Worm (Caenorhabditis elegans) whole organism, L3 larva: ENCODE data around the gene ttr-47.
"Not testable (repeated sequence)": the region's sequence is repeated elsewhere in the genome, so short reads cannot be mapped to it uniquely, and the experiment has no call there.

ENCODE experiments used
- ZK546.5 ChIP-seq: sonication (generic microtip); optimal IDR thresholded peaks from 2 replicates; lab custom pipeline; 2017; ENCODE audit warnings: missing biosample characterization, missing genetic modification characterization
- aly-2 ChIP-seq: fragments of 150-350 bp; optimal IDR thresholded peaks from 2 replicates; lab custom pipeline; 2014; ENCODE audit warnings: missing biosample characterization, missing genetic modification characterization
- ceh-16 ChIP-seq: sonication (generic microtip); optimal IDR thresholded peaks from 2 replicates; lab custom pipeline; 2017; ENCODE audit warnings: missing biosample characterization, missing genetic modification characterization
- ceh-28 ChIP-seq: fragments of 150-350 bp; optimal IDR thresholded peaks from 2 replicates; lab custom pipeline; 2014; ENCODE audit warnings: missing biosample characterization, missing genetic modification reagents, missing genetic modification characterization
- ceh-82 ChIP-seq: fragments of 150-350 bp; optimal IDR thresholded peaks from 2 replicates; lab custom pipeline; 2014; ENCODE audit warnings: missing biosample characterization, missing genetic modification characterization
- daf-12 ChIP-seq: fragments of 150-350 bp; optimal IDR thresholded peaks from 2 replicates; lab custom pipeline; 2014; ENCODE audit warnings: missing biosample characterization, missing genetic modification reagents, missing genetic modification characterization
- egl-27 ChIP-seq: sonication (generic microtip); optimal IDR thresholded peaks from 4 replicates; lab custom pipeline; 2017; ENCODE audit warnings: missing biosample characterization, missing genetic modification reagents, missing genetic modification characterization
- egl-5 ChIP-seq: fragments of 150-350 bp; optimal IDR thresholded peaks from 2 replicates; lab custom pipeline; 2017; ENCODE audit warnings: missing biosample characterization, missing genetic modification reagents, missing genetic modification characterization, inconsistent platforms
- elt-1 ChIP-seq: fragments of 150-350 bp; optimal IDR thresholded peaks from 2 replicates; lab custom pipeline; 2014; ENCODE audit warnings: missing biosample characterization, missing genetic modification characterization
- elt-2 ChIP-seq: sonication (generic microtip); optimal IDR thresholded peaks from 2 replicates; lab custom pipeline; 2016; ENCODE audit warnings: missing genetic modification reagents, mild to moderate bottlenecking, missing genetic modification characterization, missing compliant biosample characterization
- elt-3 ChIP-seq, 3 experiments: fragments of 150-350 bp in 1 of 3; sonication (generic microtip) in 2 of 3; optimal IDR thresholded peaks; 2 replicates in 2 of 3; 4 replicates in 1 of 3; lab custom pipeline; 2014 to 2017; ENCODE audit warnings: missing biosample characterization in 3 of 3, missing genetic modification characterization in 3 of 3
- eor-1 ChIP-seq, 2 experiments: fragments of 150-350 bp; optimal IDR thresholded peaks; 2 replicates each; lab custom pipeline; 2014 to 2018; ENCODE audit warnings: missing biosample characterization in 2 of 2, missing genetic modification characterization in 2 of 2
- fkh-10 ChIP-seq: sonication (generic microtip); optimal IDR thresholded peaks from 2 replicates; lab custom pipeline; 2017; ENCODE audit warnings: missing biosample characterization, missing genetic modification reagents, missing genetic modification characterization
- fos-1 ChIP-seq: fragments of 150-350 bp; optimal IDR thresholded peaks from 2 replicates; lab custom pipeline; 2014; ENCODE audit warnings: missing biosample characterization, missing genetic modification characterization
- jun-1 ChIP-seq: fragments of 150-350 bp; optimal IDR thresholded peaks from 2 replicates; lab custom pipeline; 2014; ENCODE audit warnings: missing biosample characterization, missing genetic modification reagents, missing genetic modification characterization
- lin-39 ChIP-seq: fragments of 150-350 bp; optimal IDR thresholded peaks from 2 replicates; lab custom pipeline; 2018; ENCODE audit warnings: missing biosample characterization, missing genetic modification reagents, missing genetic modification characterization
- lsy-12 ChIP-seq: sonication (generic microtip); optimal IDR thresholded peaks from 2 replicates; lab custom pipeline; 2016; ENCODE audit warnings: mild to moderate bottlenecking, missing genetic modification characterization, missing compliant biosample characterization
- mdl-1 ChIP-seq: fragments of 150-350 bp; optimal IDR thresholded peaks from 2 replicates; lab custom pipeline; 2014; ENCODE audit warnings: missing biosample characterization, missing genetic modification characterization
- mml-1 ChIP-seq: fragments of 150-350 bp; sonication (generic microtip); optimal IDR thresholded peaks from 3 replicates; lab custom pipeline; 2014; ENCODE audit warnings: missing biosample characterization, missing genetic modification characterization
- nfya-1 ChIP-seq: sonication (generic microtip); optimal IDR thresholded peaks from 2 replicates; lab custom pipeline; 2017; ENCODE audit warnings: missing genetic modification characterization, mild to moderate bottlenecking, missing compliant biosample characterization, antibody characterized with exemption, moderate library complexity; ENCODE audit not compliant: insufficient read depth
- nhr-11 ChIP-seq: fragments of 150-350 bp; optimal IDR thresholded peaks from 2 replicates; lab custom pipeline; 2014; ENCODE audit warnings: missing biosample characterization, missing genetic modification characterization
- nhr-23 ChIP-seq: fragments of 150-350 bp; optimal IDR thresholded peaks from 2 replicates; lab custom pipeline; 2014; ENCODE audit warnings: missing biosample characterization, missing genetic modification reagents, missing genetic modification characterization
- nhr-237 ChIP-seq: fragments of 150-350 bp; optimal IDR thresholded peaks from 2 replicates; lab custom pipeline; 2014; ENCODE audit warnings: missing biosample characterization, missing genetic modification characterization
- nhr-28 ChIP-seq: fragments of 150-350 bp; optimal IDR thresholded peaks from 2 replicates; lab custom pipeline; 2014; ENCODE audit warnings: missing biosample characterization, missing genetic modification characterization
- nhr-43 ChIP-seq: sonication (generic microtip); optimal IDR thresholded peaks from 2 replicates; lab custom pipeline; 2016; ENCODE audit warnings: mild to moderate bottlenecking, missing genetic modification characterization, missing compliant biosample characterization; ENCODE audit not compliant: poor library complexity, severe bottlenecking
- nhr-67 ChIP-seq: fragments of 150-350 bp; optimal IDR thresholded peaks from 2 replicates; lab custom pipeline; 2014; ENCODE audit warnings: missing biosample characterization, missing genetic modification characterization
- nhr-76 ChIP-seq: fragments of 150-350 bp; sonication (generic microtip); optimal IDR thresholded peaks from 5 replicates; lab custom pipeline; 2014; ENCODE audit warnings: missing biosample characterization, missing genetic modification characterization
- pha-4 ChIP-seq: fragments of 150-350 bp; optimal IDR thresholded peaks from 2 replicates; lab custom pipeline; 2014; ENCODE audit warnings: missing biosample characterization, missing genetic modification reagents, missing genetic modification characterization
- pqm-1 ChIP-seq: fragments of 150-350 bp; optimal IDR thresholded peaks from 2 replicates; lab custom pipeline; 2017; ENCODE audit warnings: missing biosample characterization, missing genetic modification characterization, inconsistent platforms
- sea-2 ChIP-seq: fragments of 150-350 bp; sonication (generic microtip); optimal IDR thresholded peaks from 4 replicates; lab custom pipeline; 2014; ENCODE audit warnings: missing biosample characterization, missing genetic modification reagents, missing genetic modification characterization
- skn-1 ChIP-seq: fragments of 150-350 bp; optimal IDR thresholded peaks from 2 replicates; lab custom pipeline; 2014; ENCODE audit warnings: missing biosample characterization, missing genetic modification characterization
- snpc-4 ChIP-seq: fragments of 150-350 bp; optimal IDR thresholded peaks from 2 replicates; lab custom pipeline; 2014; ENCODE audit warnings: missing biosample characterization, missing genetic modification characterization
- tbx-2 ChIP-seq: sonication (generic microtip); optimal IDR thresholded peaks from 2 replicates; lab custom pipeline; 2016; ENCODE audit warnings: mild to moderate bottlenecking, missing genetic modification characterization, missing compliant biosample characterization
- unc-62 ChIP-seq: fragments of 150-350 bp; sonication (generic microtip); optimal IDR thresholded peaks from 4 replicates; lab custom pipeline; 2014; ENCODE audit warnings: missing biosample characterization, missing genetic modification reagents, missing genetic modification characterization
- ztf-11 ChIP-seq: fragments of 150-350 bp; optimal IDR thresholded peaks from 2 replicates; lab custom pipeline; 2014; ENCODE audit warnings: missing biosample characterization, missing genetic modification characterization
- ztf-4 ChIP-seq: fragments of 150-350 bp; optimal IDR thresholded peaks from 2 replicates; lab custom pipeline; 2014; ENCODE audit warnings: missing biosample characterization, missing genetic modification characterization

ttr-47 gene

ce11 chrV:8922781-8923180 is at the start of gene ttr-47:
ttr-47 (plus strand) TSS chrV:8923088.
- no peak for TF ChIP-seq elt-1 (tag; lab: Kevin White, UChicago)
- no peak for TF ChIP-seq ZK546.5 (tag; lab: Kevin White, UChicago)
- no peak for TF ChIP-seq nhr-43
- TF ChIP-seq pha-4 (tag; lab: Kevin White, UChicago) = peak; percentile 20
- peak; percentile 25 for TF ChIP-seq nfya-1 (tag; lab: Kevin White, UChicago)
- peak; percentile 36 for TF ChIP-seq pqm-1
- no peak for TF ChIP-seq jun-1 (tag; lab: Kevin White, UChicago)
- peak; percentile 65 for TF ChIP-seq elt-2 (tag; lab: Kevin White, UChicago)
- no peak for TF ChIP-seq egl-5
- TF ChIP-seq nhr-67 = no peak
- no peak for TF ChIP-seq ceh-82 (tag; lab: Kevin White, UChicago)
- no peak for TF ChIP-seq lsy-12
- TF ChIP-seq fos-1 (tag; lab: Kevin White, UChicago) = no peak
- peak; percentile 33 for TF ChIP-seq ceh-28 (tag; lab: Kevin White, UChicago)
- TF ChIP-seq unc-62 (GFP tag; lab: Kevin White, UChicago) = no peak
- TF ChIP-seq nhr-28 (tag; lab: Kevin White, UChicago) = no peak

- not testable (repeated sequence) for TF ChIP-seq jun-1, nhr-23, mml-1 (tag; lab: Kevin White, UChicago)
Measured at ce11 chrV:8897942-8898419, 24.9 kb upstream of the ttr-47 start, which contains the start of the genes his-17 and his-18. his-17 (minus strand) TSS chrV:8897992. his-18 (plus strand) TSS chrV:8898228.

- TF ChIP-seq daf-12 (tag; lab: Kevin White, UChicago) (no peak), snpc-4 (tag; lab: Kevin White, UChicago) (no peak), ztf-4 (tag; lab: Kevin White, UChicago) (no peak), jun-1 (tag; lab: Kevin White, UChicago) (no peak), ztf-11 (tag; lab: Kevin White, UChicago) (no peak), nhr-23 (tag; lab: Kevin White, UChicago) (no peak), skn-1 (no peak), elt-3 (tag; optimal IDR thresholded peaks at IDR 0.05; lab: Kevin White, UChicago) (no peak)
Measured at ce11 chrV:8898756-8899155, 24.1 kb upstream of the ttr-47 start, which contains the start of gene frpr-13. frpr-13 (plus strand) TSS chrV:8899056.

ce11 chrV:8902697-8903096 is 20.2 kb upstream of the ttr-47 start, which contains the start of gene frpr-12:
frpr-12 (plus strand) TSS chrV:8902997.
- TF ChIP-seq lin-39 (no peak), fos-1 (tag; lab: Kevin White, UChicago) (no peak), snpc-4 (tag; lab: Kevin White, UChicago) (no peak), nhr-67 (no peak), ZK546.5 (tag; lab: Kevin White, UChicago) (no peak), mml-1 (tag; lab: Kevin White, UChicago) (no peak), egl-27 (tag; lab: Kevin White, UChicago) (no peak), skn-1 (no peak), eor-1 (tag; optimal IDR thresholded peaks at IDR 0.05; lab: Kevin White, UChicago) (no peak), nhr-76 (tag; lab: Kevin White, UChicago) (no peak)
- TF ChIP-seq, all 47 proteins: peak for 0

- TF ChIP-seq sea-2 (GFP tag; lab: Kevin White, UChicago) (no peak), snpc-4 (tag; lab: Kevin White, UChicago) (no peak), ztf-4 (tag; lab: Kevin White, UChicago) (no peak), mdl-1 (tag; lab: Kevin White, UChicago) (no peak), unc-62 (GFP tag; lab: Kevin White, UChicago) (no peak), fkh-10 (GFP tag; lab: Kevin White, UChicago) (no peak), nfya-1 (tag; lab: Kevin White, UChicago) (no peak), ceh-28 (tag; lab: Kevin White, UChicago) (no peak), elt-2 (tag; lab: Kevin White, UChicago) (no peak), pha-4 (tag; lab: Kevin White, UChicago) (no peak), nhr-23 (tag; lab: Kevin White, UChicago) (no peak), nhr-237 (tag; lab: Kevin White, UChicago) (no peak), ceh-16 (tag; lab: Kevin White, UChicago) (no peak), aly-2 (tag; lab: Kevin White, UChicago) (no peak), nhr-11 (tag; lab: Kevin White, UChicago) (no peak), tbx-2 (tag; lab: Kevin White, UChicago) (no peak), jun-1 (tag; lab: Kevin White, UChicago) (no peak)
Measured at ce11 chrV:8903916-8904315, 19.0 kb upstream of the ttr-47 start.
